Fruit fly (Drosophila melanogaster) whole organism, embryonic: ENCODE data around the gene CG16756.

ENCODE experiments used
- Awh ChIP-seq: fragments of 200-800 bp; sonication (Bioruptor generic); IDR thresholded peaks from 2 replicates; pipeline ENCODE4, ENCODE4 v1.3.6; 2022; ENCODE audit warnings: missing biosample characterization, missing genetic modification characterization
- CG10147 ChIP-seq: fragments of 200-800 bp; sonication (Bioruptor generic); optimal IDR thresholded peaks from 2 replicates; lab custom pipeline; 2019; ENCODE audit warnings: missing biosample characterization, mild to moderate bottlenecking, missing genetic modification characterization, moderate library complexity
- CG1024 ChIP-seq: fragments of 200-800 bp; sonication (Bioruptor generic); IDR thresholded peaks from 2 replicates; pipeline ENCODE4 v1.3.6; 2022; ENCODE audit warnings: missing biosample characterization, missing genetic modification characterization
- CG10654 ChIP-seq: fragments of 200-800 bp; sonication (Bioruptor generic); optimal IDR thresholded peaks from 2 replicates; lab custom pipeline; 2016; ENCODE audit warnings: missing biosample characterization, missing genetic modification characterization
- CG11085 ChIP-seq: fragments of 200-800 bp; sonication (Bioruptor generic); IDR thresholded peaks from 2 replicates; pipeline ENCODE4 v1.3.6; 2022; ENCODE audit warnings: missing biosample characterization, missing genetic modification characterization
- CG11456 ChIP-seq: fragments of 200-800 bp; sonication (Bioruptor generic); IDR thresholded peaks from 3 replicates; pipeline ENCODE4 v1.3.6; 2022; ENCODE audit warnings: missing biosample characterization, missing genetic modification characterization
- CG13775 ChIP-seq: fragments of 200-800 bp; sonication (Bioruptor generic); optimal IDR thresholded peaks from 3 replicates; lab custom pipeline; 2017; ENCODE audit warnings: missing biosample characterization, mild to moderate bottlenecking, missing genetic modification characterization
- CG14441 ChIP-seq: fragments of 200-800 bp; sonication (Bioruptor generic); IDR thresholded peaks from 2 replicates; pipeline ENCODE4 v1.3.6; 2022; ENCODE audit warnings: missing biosample characterization, missing genetic modification characterization
- CG1529 ChIP-seq: fragments of 200-800 bp; sonication (Bioruptor generic); optimal IDR thresholded peaks from 3 replicates; lab custom pipeline; 2018; ENCODE audit warnings: missing biosample characterization, missing genetic modification characterization
- CG1647 ChIP-seq: fragments of 200-800 bp; sonication (Bioruptor generic); optimal IDR thresholded peaks from 3 replicates; lab custom pipeline; 2016; ENCODE audit warnings: missing biosample characterization, missing genetic modification characterization
- CG16863 ChIP-seq: fragments of 200-800 bp; sonication (Bioruptor generic); optimal IDR thresholded peaks from 3 replicates; lab custom pipeline; 2016; ENCODE audit warnings: missing biosample characterization, missing genetic modification characterization
- CG17186 ChIP-seq: fragments of 200-800 bp; sonication (Bioruptor generic); optimal IDR thresholded peaks from 3 replicates; lab custom pipeline; 2017; ENCODE audit warnings: missing biosample characterization, missing genetic modification reagents, missing genetic modification characterization
- CG17359 ChIP-seq: fragments of 200-800 bp; sonication (Bioruptor generic); optimal IDR thresholded peaks from 3 replicates; lab custom pipeline; 2018; ENCODE audit warnings: missing biosample characterization, mild to moderate bottlenecking, missing genetic modification characterization, moderate library complexity
- CG1792 ChIP-seq: fragments of 200-800 bp; sonication (Bioruptor generic); optimal IDR thresholded peaks from 2 replicates; lab custom pipeline; 2016; ENCODE audit warnings: missing biosample characterization, missing genetic modification characterization
- CG1832 ChIP-seq: fragments of 200-800 bp; sonication (Bioruptor generic); optimal IDR thresholded peaks from 2 replicates; lab custom pipeline; 2017; ENCODE audit warnings: missing biosample characterization, mild to moderate bottlenecking, missing genetic modification characterization, inconsistent platforms
- CG2129 ChIP-seq: fragments of 200-800 bp; sonication (Bioruptor generic); IDR thresholded peaks from 2 replicates; pipeline ENCODE4 v1.3.6; 2022; ENCODE audit warnings: missing biosample characterization, missing genetic modification characterization; ENCODE audit not compliant: partially characterized antibody
- CG2199 ChIP-seq: fragments of 200-800 bp; sonication (Bioruptor generic); IDR thresholded peaks from 3 replicates; pipeline ENCODE4 v1.3.6; 2022; ENCODE audit warnings: missing biosample characterization, missing genetic modification characterization
- CG4282 ChIP-seq: fragments of 200-800 bp; sonication (Bioruptor generic); optimal IDR thresholded peaks from 2 replicates; lab custom pipeline; 2016; ENCODE audit warnings: missing biosample characterization, missing genetic modification characterization
- CG4328 ChIP-seq: fragments of 200-800 bp; sonication (Bioruptor generic); optimal IDR thresholded peaks from 3 replicates; lab custom pipeline; 2017; ENCODE audit warnings: missing biosample characterization, missing genetic modification reagents, missing genetic modification characterization
- CG6175 ChIP-seq: fragments of 200-800 bp; sonication (Bioruptor generic); IDR thresholded peaks from 3 replicates; pipeline ENCODE4 v1.3.6; 2022; ENCODE audit warnings: missing biosample characterization, missing genetic modification characterization
- CG6683 ChIP-seq: fragments of 200-800 bp; sonication (Bioruptor generic); optimal IDR thresholded peaks from 2 replicates; lab custom pipeline; 2017; ENCODE audit warnings: missing biosample characterization, mild to moderate bottlenecking, missing genetic modification characterization, missing genetic modification reagents
- CG7372 ChIP-seq: fragments of 200-800 bp; sonication (Bioruptor generic); IDR thresholded peaks from 2 replicates; pipeline ENCODE4 v1.3.6; 2022; ENCODE audit warnings: missing biosample characterization, missing genetic modification characterization
- CG7745 ChIP-seq: fragments of 200-800 bp; sonication (Bioruptor generic); optimal IDR thresholded peaks from 2 replicates; lab custom pipeline; 2018; ENCODE audit warnings: missing biosample characterization, mild to moderate bottlenecking, missing genetic modification characterization, moderate library complexity
- Dek ChIP-seq: fragments of 200-800 bp; sonication (Bioruptor generic); optimal IDR thresholded peaks from 3 replicates; lab custom pipeline; 2019; ENCODE audit warnings: missing biosample characterization, mild to moderate bottlenecking, missing genetic modification characterization, moderate library complexity
- Drgx ChIP-seq: fragments of 200-800 bp; sonication (Bioruptor generic); IDR thresholded peaks from 2 replicates; pipeline ENCODE4 v1.3.6; 2022; ENCODE audit warnings: missing biosample characterization, missing genetic modification characterization
- Elba2 ChIP-seq: fragments of 200-800 bp; sonication (Bioruptor generic); optimal IDR thresholded peaks from 3 replicates; lab custom pipeline; 2016; ENCODE audit warnings: missing biosample characterization, missing genetic modification characterization
- Gug ChIP-seq: fragments of 200-800 bp; sonication (Bioruptor generic); IDR thresholded peaks from 4 replicates; pipeline ENCODE4 v1.3.6; 2022; ENCODE audit warnings: missing biosample characterization, missing genetic modification characterization
- Kr ChIP-seq: fragments of 200-800 bp; sonication (Bioruptor generic); optimal IDR thresholded peaks from 2 replicates; lab custom pipeline; 2017; ENCODE audit warnings: missing biosample characterization, mild to moderate bottlenecking, missing genetic modification characterization
- Lhr ChIP-seq: fragments of 200-800 bp; sonication (Bioruptor generic); optimal IDR thresholded peaks from 3 replicates; lab custom pipeline; 2017; ENCODE audit warnings: mild to moderate bottlenecking, missing biosample characterization, missing genetic modification reagents, missing genetic modification characterization
- Lim3 ChIP-seq: fragments of 200-800 bp; sonication (Bioruptor generic); IDR thresholded peaks from 2 replicates; pipeline ENCODE4 v1.3.6; 2022; ENCODE audit warnings: missing biosample characterization, missing genetic modification characterization
- Nf-YA ChIP-seq: fragments of 200-800 bp; sonication (Bioruptor generic); IDR thresholded peaks from 2 replicates; pipeline ENCODE4 v1.3.6; 2022; ENCODE audit warnings: missing biosample characterization, missing genetic modification characterization
- Optix ChIP-seq: fragments of 200-800 bp; sonication (Bioruptor generic); IDR thresholded peaks from 3 replicates; pipeline ENCODE4 v1.3.6; 2022; ENCODE audit warnings: missing biosample characterization, missing genetic modification characterization
- ase ChIP-seq: fragments of 200-800 bp; sonication (Bioruptor generic); IDR thresholded peaks from 3 replicates; pipeline ENCODE4 v1.3.6; 2022; ENCODE audit warnings: missing biosample characterization, missing genetic modification characterization
- btn ChIP-seq: fragments of 200-800 bp; sonication (Bioruptor generic); optimal IDR thresholded peaks from 2 replicates; lab custom pipeline; 2016; ENCODE audit warnings: missing biosample characterization, missing genetic modification characterization
- cato ChIP-seq: fragments of 200-800 bp; sonication (Bioruptor generic); optimal IDR thresholded peaks from 2 replicates; lab custom pipeline; 2016; ENCODE audit warnings: missing biosample characterization, missing genetic modification characterization, borderline replicate concordance
- dpn ChIP-seq, 2 experiments: fragments of 200-800 bp; sonication (Bioruptor generic); optimal IDR thresholded peaks; 3 replicates each; lab custom pipeline; 2016; ENCODE audit warnings: missing biosample characterization in 2 of 2, missing genetic modification characterization in 2 of 2
- en ChIP-seq: fragments of 200-800 bp; sonication (Bioruptor generic); optimal IDR thresholded peaks from 2 replicates; lab custom pipeline; 2016; ENCODE audit warnings: missing biosample characterization, missing genetic modification characterization
- fd64A ChIP-seq: fragments of 200-800 bp; sonication (Bioruptor generic); optimal IDR thresholded peaks from 3 replicates; lab custom pipeline; 2018; ENCODE audit warnings: missing biosample characterization, mild to moderate bottlenecking, missing genetic modification characterization
- fd96Cb ChIP-seq: fragments of 200-800 bp; sonication (Bioruptor generic); optimal IDR thresholded peaks from 2 replicates; lab custom pipeline; 2018; ENCODE audit warnings: missing biosample characterization, mild to moderate bottlenecking, missing genetic modification characterization, moderate library complexity
- gce ChIP-seq: fragments of 200-800 bp; sonication (Bioruptor generic); IDR thresholded peaks from 3 replicates; pipeline ENCODE4 v1.3.6; 2022; ENCODE audit warnings: missing biosample characterization, missing genetic modification characterization
- gcm2 ChIP-seq: fragments of 200-800 bp; sonication (Bioruptor generic); optimal IDR thresholded peaks from 2 replicates; lab custom pipeline; 2016; ENCODE audit warnings: missing biosample characterization, missing genetic modification characterization
- gsb ChIP-seq: fragments of 200-800 bp; sonication (Bioruptor generic); IDR thresholded peaks from 2 replicates; pipeline ENCODE4 v1.3.6; 2022; ENCODE audit warnings: missing biosample characterization, missing genetic modification characterization
- jumu ChIP-seq: fragments of 200-800 bp; sonication (Bioruptor generic); optimal IDR thresholded peaks from 3 replicates; lab custom pipeline; 2016; ENCODE audit warnings: missing biosample characterization, missing genetic modification characterization
- kay ChIP-seq: fragments of 200-800 bp; sonication (Bioruptor generic); optimal IDR thresholded peaks from 2 replicates; lab custom pipeline; 2016; ENCODE audit warnings: missing biosample characterization, missing genetic modification characterization
- kni ChIP-seq: fragments of 200-800 bp; sonication (Bioruptor generic); optimal IDR thresholded peaks from 3 replicates; lab custom pipeline; 2017; ENCODE audit warnings: mild to moderate bottlenecking, missing biosample characterization, missing genetic modification reagents, missing genetic modification characterization
- knrl ChIP-seq: fragments of 200-800 bp; sonication (Bioruptor generic); IDR thresholded peaks from 3 replicates; pipeline ENCODE4 v1.3.6; 2022; ENCODE audit warnings: missing biosample characterization, missing genetic modification characterization; ENCODE audit not compliant: partially characterized antibody
- maf-S ChIP-seq: fragments of 200-800 bp; sonication (Bioruptor generic); optimal IDR thresholded peaks from 2 replicates; lab custom pipeline; 2016; ENCODE audit warnings: missing biosample characterization, missing genetic modification characterization
- onecut ChIP-seq: fragments of 200-800 bp; sonication (Bioruptor generic); IDR thresholded peaks from 2 replicates; pipeline ENCODE4 v1.3.6; 2022; ENCODE audit warnings: missing biosample characterization, missing genetic modification characterization
- peb ChIP-seq: fragments of 200-800 bp; sonication (Bioruptor generic); IDR thresholded peaks from 2 replicates; pipeline ENCODE4 v1.3.6; 2022; ENCODE audit warnings: missing biosample characterization, missing genetic modification characterization
- phol ChIP-seq: fragments of 200-800 bp; sonication (Bioruptor generic); optimal IDR thresholded peaks from 3 replicates; lab custom pipeline; 2018; ENCODE audit warnings: missing biosample characterization, mild to moderate bottlenecking, missing genetic modification characterization, moderate library complexity
- repo ChIP-seq: fragments of 200-800 bp; sonication (Bioruptor generic); optimal IDR thresholded peaks from 2 replicates; lab custom pipeline; 2016; ENCODE audit warnings: missing biosample characterization, missing genetic modification characterization
- vfl ChIP-seq: fragments of 200-800 bp; sonication (Bioruptor generic); optimal IDR thresholded peaks from 2 replicates; lab custom pipeline; 2016; ENCODE audit warnings: missing biosample characterization, missing genetic modification characterization

CG16756 gene

dm6 chrX:5420568-5421019 lies 6.7 kb upstream of the CG16756 start, which contains the start of gene spoon (continued):
- TF ChIP-seq ase (GFP tag; lab: Robert Waterston, UW) (no peak), gcm2 (GFP tag; lab: Kevin White, UChicago) (no peak), gsb (GFP tag; lab: Robert Waterston, UW) (no peak), Nf-YA (GFP tag; lab: Robert Waterston, UW) (no peak), knrl (GFP tag; lab: Robert Waterston, UW) (peak; percentile 95), en (GFP tag; lab: Kevin White, UChicago) (no peak), CG17359 (no peak), CG1647 (GFP tag; lab: Kevin White, UChicago) (no peak), phol (tag; lab: Kevin White, UChicago) (peak; percentile 85), Kr (GFP tag; lab: Kevin White, UChicago) (no peak), onecut (no peak), Gug (GFP tag; lab: Robert Waterston, UW) (peak; percentile 57; the same call in 1 of the 4 replicates), CG6683 (GFP tag; lab: Kevin White, UChicago) (no peak), CG2129 (GFP tag; lab: Robert Waterston, UW) (peak; percentile 77; the same call in 1 of the 2 replicates), vfl (GFP tag; lab: Kevin White, UChicago) (peak; percentile 16), CG16863 (GFP tag; lab: Kevin White, UChicago) (no peak), CG4282 (GFP tag; lab: Kevin White, UChicago) (no peak), CG10147 (no peak), Lhr (GFP tag; lab: Kevin White, UChicago) (peak; percentile 47), CG11085 (peak; percentile 47; the same call in 1 of the 2 replicates), Elba2 (GFP tag; lab: Kevin White, UChicago) (peak; percentile 57), CG13775 (peak; percentile 26), CG6175 (GFP tag; lab: Robert Waterston, UW) (0 out of 3 replicates have a peak, but pooled peaks have one; percentile 36), dpn (GFP tag; optimal IDR thresholded peaks at IDR 0.05; lab: Kevin White, UChicago) (peak in 1 of 2 experiments; percentile 28), Dek (no peak), gce (GFP tag; lab: Robert Waterston, UW) (no peak), CG2199 (GFP tag; lab: Robert Waterston, UW) (no peak), CG1024 (GFP tag; lab: Robert Waterston, UW) (no peak), Optix (GFP tag; lab: Robert Waterston, UW) (no peak), fd96Cb (tag; lab: Kevin White, UChicago) (no peak), Drgx (GFP tag; lab: Robert Waterston, UW) (no peak), CG1529 (GFP tag; lab: Kevin White, UChicago) (no peak), cato (GFP tag; lab: Kevin White, UChicago) (no peak), kay (GFP tag; lab: Kevin White, UChicago) (no peak), fd64A (GFP tag; lab: Kevin White, UChicago) (no peak), CG7372 (no peak), CG1832 (GFP tag; lab: Kevin White, UChicago) (no peak), repo (GFP tag; lab: Kevin White, UChicago) (peak; percentile 61), Lim3 (GFP tag; lab: Robert Waterston, UW) (no peak), CG1792 (GFP tag; lab: Kevin White, UChicago) (peak; percentile 49), CG7745 (no peak), CG10654 (GFP tag; lab: Kevin White, UChicago) (no peak), CG17186 (GFP tag; lab: Kevin White, UChicago) (peak; percentile 85), CG11456 (peak; percentile 78; the same call in 2 of the 3 replicates), maf-S (GFP tag; lab: Kevin White, UChicago) (no peak), Awh (GFP tag; lab: Robert Waterston, UW) (no peak), kni (GFP tag; lab: Kevin White, UChicago) (no peak), peb (no peak), jumu (GFP tag; lab: Kevin White, UChicago) (peak; percentile 39), btn (no peak), CG4328 (GFP tag; lab: Kevin White, UChicago) (no peak), CG14441 (GFP tag; lab: Robert Waterston, UW) (0 out of 2 replicates have a peak, but pooled peaks have one; percentile 28)
